Worm (Caenorhabditis elegans) whole organism, L4 larva: Measurements from ENCODE around the gene F34H10.4.

Source experiments
- F10B5.3 ChIP-seq: sonication (generic microtip); optimal IDR thresholded peaks from 2 replicates; lab custom pipeline; 2016; ENCODE audit warnings: mild to moderate bottlenecking, missing genetic modification characterization, missing compliant biosample characterization
- Y48G9A.11 ChIP-seq: fragments of 200-800 bp; sonication (Bioruptor generic); IDR thresholded peaks from 2 replicates; pipeline ENCODE4 v1.3.6; 2022; ENCODE audit warnings: missing genetic modification reagents, missing genetic modification characterization, missing compliant biosample characterization
- jun-1 ChIP-seq: fragments of 150-350 bp; optimal IDR thresholded peaks from 2 replicates; lab custom pipeline; 2014; ENCODE audit warnings: missing biosample characterization, missing genetic modification reagents, missing genetic modification characterization
- lin-38 ChIP-seq: fragments of 200-800 bp; sonication (Bioruptor generic); IDR thresholded peaks from 2 replicates; pipeline ENCODE4 v1.3.6; 2022; ENCODE audit warnings: missing genetic modification reagents, missing genetic modification characterization, missing compliant biosample characterization
- lir-3 ChIP-seq: sonication (generic microtip); optimal IDR thresholded peaks from 2 replicates; lab custom pipeline; 2016; ENCODE audit warnings: mild to moderate bottlenecking, missing genetic modification characterization, missing compliant biosample characterization
- lsy-2 ChIP-seq, 2 experiments: fragments of 150-350 bp in 1 of 2; sonication (generic microtip) in 1 of 2; optimal IDR thresholded peaks; 2 replicates each; lab custom pipeline; 2014 to 2017; ENCODE audit warnings: missing biosample characterization in 2 of 2, missing genetic modification characterization in 2 of 2
- mdt-29 ChIP-seq: fragments of 200-800 bp; sonication (Bioruptor generic); IDR thresholded peaks from 2 replicates; pipeline ENCODE4 v1.3.6; 2022; ENCODE audit warnings: missing genetic modification reagents, missing genetic modification characterization, missing compliant biosample characterization
- nhr-237 ChIP-seq: sonication (generic microtip); optimal IDR thresholded peaks from 2 replicates; lab custom pipeline; 2017; ENCODE audit warnings: missing biosample characterization, missing genetic modification characterization
- ztf-11 ChIP-seq: fragments of 150-350 bp; optimal IDR thresholded peaks from 2 replicates; lab custom pipeline; 2014; ENCODE audit warnings: missing biosample characterization, missing genetic modification characterization

- no peak for TF ChIP-seq mdt-29 (GFP tag; lab: Robert Waterston, UW)
- no peak for TF ChIP-seq ztf-11 (tag; lab: Kevin White, UChicago)
- TF ChIP-seq lir-3 (tag; lab: Kevin White, UChicago) = no peak
- TF ChIP-seq lsy-2 (tag; optimal IDR thresholded peaks at IDR 0.05; lab: Kevin White, UChicago) = no peak
- TF ChIP-seq jun-1 (tag; lab: Kevin White, UChicago) = no peak
- TF ChIP-seq F10B5.3 (tag; lab: Kevin White, UChicago) = no peak
- TF ChIP-seq lin-38 (GFP tag; lab: Robert Waterston, UW) = no peak
- TF ChIP-seq Y48G9A.11 (GFP tag; lab: Robert Waterston, UW) = no peak
- no peak for TF ChIP-seq nhr-237 (tag; lab: Kevin White, UChicago)
These were observed 38.2 kb upstream of the F34H10.4 start, which contains the start of gene C11E4.6 for ce11 chrX:9610040-9610613.
